Worm (Caenorhabditis elegans) whole organism, L4 larva: ENCODE data around the gene txt-4.

Experiments used
- F10B5.3 ChIP-seq: sonication (generic microtip); optimal IDR thresholded peaks from 2 replicates; lab custom pipeline; 2016; ENCODE audit warnings: mild to moderate bottlenecking, missing genetic modification characterization, missing compliant biosample characterization
- F26F4.8 ChIP-seq: fragments of 200-800 bp; sonication (Bioruptor generic); conservative IDR thresholded peaks from 2 replicates; pipeline ENCODE4 v1.3.6; 2022; ENCODE audit warnings: missing genetic modification characterization, missing compliant biosample characterization
- F49E8.2 ChIP-seq: sonication (generic microtip); optimal IDR thresholded peaks from 2 replicates; lab custom pipeline; 2016; ENCODE audit warnings: missing compliant biosample characterization, mild to moderate bottlenecking, missing genetic modification characterization, borderline replicate concordance
- R02D3.7 ChIP-seq: fragments of 150-350 bp; sonication (generic microtip); optimal IDR thresholded peaks from 3 replicates; lab custom pipeline; 2014; ENCODE audit warnings: missing biosample characterization, missing genetic modification characterization
- T20F7.1 ChIP-seq: fragments of 200-800 bp; sonication (Bioruptor generic); optimal IDR thresholded peaks from 2 replicates; lab custom pipeline; 2018; ENCODE audit warnings: mild to moderate bottlenecking, missing genetic modification characterization, missing compliant biosample characterization
- Y48G9A.11 ChIP-seq: fragments of 200-800 bp; sonication (Bioruptor generic); IDR thresholded peaks from 2 replicates; pipeline ENCODE4 v1.3.6; 2022; ENCODE audit warnings: missing genetic modification reagents, missing genetic modification characterization, missing compliant biosample characterization
- ZK337.2 ChIP-seq: fragments of 200-800 bp; sonication (Bioruptor generic); IDR thresholded peaks from 2 replicates; pipeline ENCODE4 v1.3.6; 2022; ENCODE audit warnings: missing genetic modification reagents, missing genetic modification characterization, missing compliant biosample characterization
- aha-1 ChIP-seq: fragments of 150-350 bp; peaks from one replicate; lab custom pipeline; 2014; ENCODE audit warnings: missing biosample characterization, missing genetic modification characterization
- ama-1 ChIP-seq: fragments of 150-350 bp; optimal IDR thresholded peaks from 2 replicates; lab custom pipeline; 2014; ENCODE audit warnings: inconsistent platforms, mixed read lengths
- arid-1 ChIP-seq: fragments of 200-800 bp; sonication (Bioruptor generic); conservative IDR thresholded peaks from 2 replicates; pipeline ENCODE4 v1.3.6; 2022; ENCODE audit warnings: missing genetic modification reagents, missing genetic modification characterization, missing compliant biosample characterization
- attf-4 ChIP-seq: sonication (generic microtip); optimal IDR thresholded peaks from 3 replicates; lab custom pipeline; 2017; ENCODE audit warnings: missing biosample characterization, missing genetic modification characterization
- ceh-32 ChIP-seq: sonication (generic microtip); optimal IDR thresholded peaks from 2 replicates; lab custom pipeline; 2016; ENCODE audit warnings: mild to moderate bottlenecking, missing genetic modification characterization, missing compliant biosample characterization; ENCODE audit not compliant: poor library complexity
- ceh-44 ChIP-seq: fragments of 200-800 bp; sonication (Bioruptor generic); IDR thresholded peaks from 2 replicates; pipeline ENCODE4 v1.3.6; 2022; ENCODE audit warnings: missing genetic modification reagents, missing genetic modification characterization, missing compliant biosample characterization
- ctbp-1 ChIP-seq: fragments of 200-800 bp; sonication (Bioruptor generic); IDR thresholded peaks from 2 replicates; pipeline ENCODE4 v1.3.6; 2022; ENCODE audit warnings: missing genetic modification reagents, missing genetic modification characterization, missing compliant biosample characterization
- dmd-6 ChIP-seq: fragments of 200-800 bp; sonication (Bioruptor generic); IDR thresholded peaks from 2 replicates; pipeline ENCODE4 v1.3.6; 2022; ENCODE audit warnings: missing genetic modification reagents, missing genetic modification characterization, missing compliant biosample characterization
- dmd-8 ChIP-seq: fragments of 200-800 bp; sonication (Bioruptor generic); IDR thresholded peaks from 2 replicates; pipeline ENCODE4 v1.3.6; 2022; ENCODE audit warnings: missing genetic modification characterization, missing compliant biosample characterization
- dve-1 ChIP-seq: sonication (generic microtip); optimal IDR thresholded peaks from 2 replicates; lab custom pipeline; 2017; ENCODE audit warnings: antibody characterized with exemption, mild to moderate bottlenecking, missing genetic modification characterization, missing compliant biosample characterization; ENCODE audit not compliant: insufficient read depth
- fkh-10 ChIP-seq: fragments of 150-350 bp; optimal IDR thresholded peaks from 2 replicates; lab custom pipeline; 2014; ENCODE audit warnings: missing biosample characterization, missing genetic modification reagents, missing genetic modification characterization
- fos-1 ChIP-seq: fragments of 150-350 bp; optimal IDR thresholded peaks from 2 replicates; lab custom pipeline; 2014; ENCODE audit warnings: missing biosample characterization, missing genetic modification characterization
- hlh-11 ChIP-seq: fragments of 200-800 bp; sonication (Bioruptor generic); optimal IDR thresholded peaks from 2 replicates; lab custom pipeline; 2018; ENCODE audit warnings: mild to moderate bottlenecking, missing genetic modification characterization, missing compliant biosample characterization
- lin-15B ChIP-seq: fragments of 150-350 bp; sonication (generic microtip); optimal IDR thresholded peaks from 3 replicates; lab custom pipeline; 2014; ENCODE audit warnings: missing biosample characterization, missing genetic modification characterization
- lin-29 ChIP-seq: fragments of 200-800 bp; sonication (Bioruptor generic); IDR thresholded peaks from 2 replicates; pipeline ENCODE4 v1.3.6; 2022; ENCODE audit warnings: missing genetic modification reagents, missing genetic modification characterization, missing compliant biosample characterization
- mep-1 ChIP-seq: fragments of 150-350 bp; sonication (generic microtip); optimal IDR thresholded peaks from 3 replicates; lab custom pipeline; 2014; ENCODE audit warnings: missing biosample characterization, missing genetic modification characterization
- mes-2 ChIP-seq: sonication (generic microtip); optimal IDR thresholded peaks from 2 replicates; lab custom pipeline; 2016; ENCODE audit warnings: missing genotype, mild to moderate bottlenecking, missing genetic modification characterization, missing compliant biosample characterization; ENCODE audit not compliant: poor library complexity, severe bottlenecking
- nhr-10 ChIP-seq: fragments of 150-350 bp; optimal IDR thresholded peaks from 2 replicates; lab custom pipeline; 2014; ENCODE audit warnings: missing biosample characterization, missing genetic modification characterization
- nhr-11 ChIP-seq: fragments of 150-350 bp; optimal IDR thresholded peaks from 2 replicates; lab custom pipeline; 2014; ENCODE audit warnings: missing biosample characterization, missing genetic modification characterization
- nhr-25 ChIP-seq: sonication (generic microtip); optimal IDR thresholded peaks from 2 replicates; lab custom pipeline; 2017; ENCODE audit warnings: missing genetic modification characterization, mild to moderate bottlenecking, missing compliant biosample characterization, antibody characterized with exemption, moderate library complexity, borderline replicate concordance; ENCODE audit not compliant: insufficient read depth
- nhr-28 ChIP-seq: fragments of 150-350 bp; optimal IDR thresholded peaks from 2 replicates; lab custom pipeline; 2014; ENCODE audit warnings: missing biosample characterization, missing genetic modification characterization
- nhr-42 ChIP-seq: fragments of 200-800 bp; sonication (Bioruptor generic); IDR thresholded peaks from 2 replicates; pipeline ENCODE4 v1.3.6; 2022; ENCODE audit warnings: missing genetic modification characterization, missing compliant biosample characterization
- nhr-6 ChIP-seq: fragments of 150-350 bp; optimal IDR thresholded peaks from 2 replicates; lab custom pipeline; 2014; ENCODE audit warnings: missing biosample characterization, missing genetic modification characterization
- nhr-76 ChIP-seq: fragments of 150-350 bp; optimal IDR thresholded peaks from 2 replicates; lab custom pipeline; 2014; ENCODE audit warnings: missing biosample characterization, missing genetic modification characterization
- nhr-77 ChIP-seq: fragments of 150-350 bp; optimal IDR thresholded peaks from 2 replicates; lab custom pipeline; 2014; ENCODE audit warnings: missing biosample characterization, missing genetic modification characterization
- pqm-1 ChIP-seq: sonication (generic microtip); optimal IDR thresholded peaks from 2 replicates; lab custom pipeline; 2017; ENCODE audit warnings: missing biosample characterization, missing genetic modification characterization
- sdz-12 ChIP-seq: fragments of 200-800 bp; sonication (Bioruptor generic); optimal IDR thresholded peaks from 2 replicates; lab custom pipeline; 2018; ENCODE audit warnings: mild to moderate bottlenecking, missing genetic modification characterization, missing compliant biosample characterization
- spr-3 ChIP-seq: fragments of 200-800 bp; sonication (Bioruptor generic); optimal IDR thresholded peaks from 2 replicates; lab custom pipeline; 2018; ENCODE audit warnings: mild to moderate bottlenecking, missing genetic modification characterization, missing compliant biosample characterization
- zag-1 ChIP-seq: fragments of 150-350 bp; optimal IDR thresholded peaks from 2 replicates; lab custom pipeline; 2014; ENCODE audit warnings: missing biosample characterization, missing genetic modification characterization
- zip-2 ChIP-seq: fragments of 150-350 bp; optimal IDR thresholded peaks from 2 replicates; lab custom pipeline; 2014; ENCODE audit warnings: missing biosample characterization, missing genetic modification characterization
- ztf-11 ChIP-seq: fragments of 150-350 bp; optimal IDR thresholded peaks from 2 replicates; lab custom pipeline; 2014; ENCODE audit warnings: missing biosample characterization, missing genetic modification characterization
- ztf-7 ChIP-seq: fragments of 150-350 bp; optimal IDR thresholded peaks from 2 replicates; lab custom pipeline; 2014; ENCODE audit warnings: missing biosample characterization, missing genetic modification characterization

txt-4 gene

ce11 chrIV:1547129-1547528, 36.8 kb downstream of the txt-4 start:
- TF ChIP-seq nhr-6 (tag; lab: Kevin White, UChicago) (no peak), ztf-11 (tag; lab: Kevin White, UChicago) (no peak), pqm-1 (no peak), ztf-7 (tag; lab: Kevin White, UChicago) (no peak), lin-29 (GFP tag; lab: Robert Waterston, UW) (no peak), hlh-11 (tag; lab: Kevin White, UChicago) (no peak), ceh-32 (tag; lab: Kevin White, UChicago) (no peak), spr-3 (no peak), ZK337.2 (GFP tag; lab: Robert Waterston, UW) (no peak), nhr-11 (no peak), mep-1 (tag; lab: Kevin White, UChicago) (no peak), fkh-10 (GFP tag; lab: Kevin White, UChicago) (no peak), dmd-8 (GFP tag; lab: Robert Waterston, UW) (no peak), nhr-77 (tag; lab: Kevin White, UChicago) (no peak), nhr-76 (tag; lab: Kevin White, UChicago) (no peak), dmd-6 (GFP tag; lab: Robert Waterston, UW) (no peak), fos-1 (tag; lab: Kevin White, UChicago) (no peak)
- TF ChIP-seq, all 104 proteins: peak for 0

ce11 chrIV:1548457-1548861, 38.1 kb downstream of the txt-4 start, which contains the start of gene col-107:
Gene col-107, plus strand, starts transcription at chrIV:1548721.
- 0 out of 2 replicates have a peak, but pooled peaks have one; percentile 11 for TF ChIP-seq arid-1 (GFP tag; lab: Robert Waterston, UW)
- TF ChIP-seq fos-1 (tag; lab: Kevin White, UChicago), result no peak
- peak; percentile 85 for TF ChIP-seq ama-1
- TF ChIP-seq sdz-12 (GFP tag; lab: Kevin White, UChicago), result no peak
- peak; percentile 16 for TF ChIP-seq mes-2 (tag; lab: Kevin White, UChicago)
- TF ChIP-seq zip-2 (tag; lab: Kevin White, UChicago), result no peak
- TF ChIP-seq T20F7.1 (GFP tag; lab: Kevin White, UChicago), result no peak
- TF ChIP-seq F26F4.8, result 0 out of 2 replicates have a peak, but pooled peaks have one; percentile 9
- TF ChIP-seq lin-15B (tag; lab: Kevin White, UChicago), result no peak
- TF ChIP-seq F10B5.3, result no peak
- TF ChIP-seq nhr-25, result peak; percentile 1
- no peak for TF ChIP-seq F49E8.2 (tag; lab: Kevin White, UChicago)
- no peak for TF ChIP-seq nhr-42 (GFP tag; lab: Robert Waterston, UW)
- TF ChIP-seq nhr-11, result no peak
- no peak for TF ChIP-seq nhr-76 (tag; lab: Kevin White, UChicago)
- TF ChIP-seq dve-1 (tag; lab: Kevin White, UChicago), result no peak
- no peak for TF ChIP-seq fkh-10 (GFP tag; lab: Kevin White, UChicago)
- TF ChIP-seq aha-1 (tag; lab: Kevin White, UChicago), result peak; percentile 70
- no peak for TF ChIP-seq attf-4 (tag; lab: Kevin White, UChicago)
- no peak for TF ChIP-seq ctbp-1 (GFP tag; lab: Robert Waterston, UW)
- TF ChIP-seq Y48G9A.11 (GFP tag; lab: Robert Waterston, UW), result no peak
- no peak for TF ChIP-seq zag-1 (tag; lab: Kevin White, UChicago)
- TF ChIP-seq nhr-28 (tag; lab: Kevin White, UChicago), result no peak
- no peak for TF ChIP-seq ceh-44 (GFP tag; lab: Robert Waterston, UW)
- TF ChIP-seq R02D3.7 (tag; lab: Kevin White, UChicago), result no peak
- TF ChIP-seq nhr-10 (tag; lab: Kevin White, UChicago), result no peak
